Worm (Caenorhabditis elegans) whole organism, L1 larva: ENCODE results near the gene ngn-1.

Source experiments
- C16A3.4 ChIP-seq: fragments of 150-350 bp; optimal IDR thresholded peaks from 2 replicates; lab custom pipeline; 2014; ENCODE audit warnings: missing biosample characterization, missing genetic modification characterization
- C34B4.2 ChIP-seq: sonication (generic microtip); optimal IDR thresholded peaks from 2 replicates; lab custom pipeline; 2017; ENCODE audit warnings: mild to moderate bottlenecking, missing genetic modification characterization, missing compliant biosample characterization
- ceh-82 ChIP-seq, 3 experiments: fragments of 150-350 bp in 1 of 3; sonication (generic microtip) in 2 of 3; optimal IDR thresholded peaks; 2 replicates each; lab custom pipeline; 2014 to 2017; ENCODE audit warnings: missing biosample characterization in 3 of 3, missing genetic modification characterization in 3 of 3
- ceh-90 ChIP-seq: sonication (generic microtip); optimal IDR thresholded peaks from 2 replicates; lab custom pipeline; 2016; ENCODE audit warnings: missing genetic modification characterization, missing compliant biosample characterization
- dpl-1 ChIP-seq, 3 experiments: fragments of 150-350 bp in 2 of 3; sonication (generic microtip) in 1 of 3; optimal IDR thresholded peaks; 2 replicates each; lab custom pipeline; 2014 to 2017; ENCODE audit warnings: missing biosample characterization in 3 of 3, missing genetic modification characterization in 3 of 3, missing genetic modification reagents in 3 of 3
- dsc-1 ChIP-seq: sonication (generic microtip); optimal IDR thresholded peaks from 2 replicates; lab custom pipeline; 2016; ENCODE audit warnings: mild to moderate bottlenecking, missing genetic modification characterization, missing compliant biosample characterization
- efl-1 ChIP-seq, 4 experiments: fragments of 150-350 bp; optimal IDR thresholded peaks in 3 of 4; peaks in 1 of 4; 1 replicate in 1 of 4; 2 replicates in 3 of 4; lab custom pipeline; 2014; ENCODE audit warnings: missing biosample characterization in 2 of 4, missing genetic modification characterization in 2 of 4, missing genetic modification reagents in 2 of 4
- efl-3 ChIP-seq: fragments of 200-800 bp; sonication (Bioruptor generic); optimal IDR thresholded peaks from 2 replicates; lab custom pipeline; 2018; ENCODE audit warnings: mild to moderate bottlenecking, missing genetic modification characterization, missing compliant biosample characterization
- egl-27 ChIP-seq, 2 experiments: fragments of 150-350 bp in 1 of 2; sonication (generic microtip); optimal IDR thresholded peaks; 3 replicates each; lab custom pipeline; 2017 to 2018; ENCODE audit warnings: missing biosample characterization in 2 of 2, missing genetic modification characterization in 2 of 2, missing genetic modification reagents in 2 of 2
- ets-5 ChIP-seq: fragments of 200-800 bp; sonication (Bioruptor generic); IDR thresholded peaks from 2 replicates; pipeline ENCODE4 v1.3.6; 2022; ENCODE audit warnings: missing genetic modification characterization, missing compliant biosample characterization
- fkh-10 ChIP-seq: sonication (generic microtip); optimal IDR thresholded peaks from 2 replicates; lab custom pipeline; 2017; ENCODE audit warnings: missing biosample characterization, missing genetic modification reagents, missing genetic modification characterization
- fkh-4 ChIP-seq: sonication (generic microtip); optimal IDR thresholded peaks from 2 replicates; lab custom pipeline; 2016; ENCODE audit warnings: missing compliant biosample characterization, missing genetic modification characterization, borderline replicate concordance
- fkh-8 ChIP-seq: sonication (generic microtip); optimal IDR thresholded peaks from 2 replicates; lab custom pipeline; 2016; ENCODE audit warnings: mild to moderate bottlenecking, missing genetic modification characterization, missing compliant biosample characterization
- isw-1 ChIP-seq: fragments of 200-800 bp; sonication (Bioruptor generic); IDR thresholded peaks from 2 replicates; pipeline ENCODE4 v1.3.6; 2022; ENCODE audit warnings: missing genetic modification characterization, missing compliant biosample characterization
- lin-14 ChIP-seq: fragments of 200-800 bp; sonication (Bioruptor generic); optimal IDR thresholded peaks from 2 replicates; lab custom pipeline; 2018; ENCODE audit warnings: mild to moderate bottlenecking, missing genetic modification characterization, moderate library complexity, missing compliant biosample characterization
- lin-35 ChIP-seq, 2 experiments: fragments of 150-350 bp; optimal IDR thresholded peaks; 2 replicates each; lab custom pipeline; 2014; ENCODE audit warnings: missing biosample characterization in 2 of 2, missing genetic modification characterization in 2 of 2, missing genetic modification reagents in 2 of 2
- lsy-2 ChIP-seq, 2 experiments: fragments of 150-350 bp; optimal IDR thresholded peaks; 2 replicates each; lab custom pipeline; 2014; ENCODE audit warnings: missing biosample characterization in 2 of 2, missing genetic modification characterization in 2 of 2
- nhr-12 ChIP-seq: sonication (generic microtip); optimal IDR thresholded peaks from 2 replicates; lab custom pipeline; 2017; ENCODE audit warnings: missing biosample characterization, missing genetic modification characterization
- nhr-20 ChIP-seq: sonication (generic microtip); optimal IDR thresholded peaks from 2 replicates; lab custom pipeline; 2016; ENCODE audit warnings: mild to moderate bottlenecking, missing genetic modification characterization, missing compliant biosample characterization
- nhr-47 ChIP-seq: sonication (generic microtip); optimal IDR thresholded peaks from 2 replicates; lab custom pipeline; 2016; ENCODE audit warnings: mild to moderate bottlenecking, missing genetic modification characterization, moderate library complexity, missing compliant biosample characterization
- nhr-71 ChIP-seq: sonication (generic microtip); optimal IDR thresholded peaks from 2 replicates; lab custom pipeline; 2016; ENCODE audit warnings: mild to moderate bottlenecking, missing genetic modification characterization, moderate library complexity, missing compliant biosample characterization
- nhr-76 ChIP-seq: sonication (generic microtip); optimal IDR thresholded peaks from 2 replicates; lab custom pipeline; 2017; ENCODE audit warnings: missing biosample characterization, missing genetic modification characterization
- nhr-85 ChIP-seq: sonication (generic microtip); peaks from one replicate; lab custom pipeline; 2016; ENCODE audit warnings: missing genetic modification characterization, inconsistent platforms, missing compliant biosample characterization
- pag-3 ChIP-seq: sonication (generic microtip); optimal IDR thresholded peaks from 2 replicates; lab custom pipeline; 2017; ENCODE audit warnings: missing genetic modification characterization, mild to moderate bottlenecking, missing compliant biosample characterization, antibody characterized with exemption, borderline replicate concordance; ENCODE audit not compliant: insufficient read depth
- pax-3 ChIP-seq: fragments of 200-800 bp; sonication (Bioruptor generic); optimal IDR thresholded peaks from 2 replicates; lab custom pipeline; 2018; ENCODE audit warnings: mild to moderate bottlenecking, missing genetic modification characterization, moderate library complexity, missing compliant biosample characterization
- rnt-1 ChIP-seq: sonication (generic microtip); optimal IDR thresholded peaks from 2 replicates; lab custom pipeline; 2016; ENCODE audit warnings: mild to moderate bottlenecking, missing genetic modification characterization, moderate library complexity, missing compliant biosample characterization
- skn-1 ChIP-seq: fragments of 150-350 bp; optimal IDR thresholded peaks from 2 replicates; lab custom pipeline; 2014; ENCODE audit warnings: missing biosample characterization, missing genetic modification characterization
- snpc-4 ChIP-seq: fragments of 150-350 bp; optimal IDR thresholded peaks from 2 replicates; lab custom pipeline; 2014; ENCODE audit warnings: missing biosample characterization, missing genetic modification characterization
- snu-23 ChIP-seq: sonication (generic microtip); optimal IDR thresholded peaks from 2 replicates; lab custom pipeline; 2016; ENCODE audit warnings: missing genetic modification characterization, missing compliant biosample characterization
- unc-130 ChIP-seq: fragments of 150-350 bp; optimal IDR thresholded peaks from 2 replicates; lab custom pipeline; 2017; ENCODE audit warnings: missing biosample characterization, missing genetic modification characterization, inconsistent platforms
- unc-86 ChIP-seq: sonication (generic microtip); optimal IDR thresholded peaks from 2 replicates; lab custom pipeline; 2016; ENCODE audit warnings: missing genetic modification characterization, missing compliant biosample characterization
- vab-15 ChIP-seq: sonication (generic microtip); optimal IDR thresholded peaks from 2 replicates; lab custom pipeline; 2017; ENCODE audit warnings: missing genotype, mild to moderate bottlenecking, missing genetic modification characterization, missing compliant biosample characterization
- xbp-1 ChIP-seq: sonication (generic microtip); optimal IDR thresholded peaks from 2 replicates; lab custom pipeline; 2016; ENCODE audit warnings: missing genetic modification characterization, missing compliant biosample characterization
- zag-1 ChIP-seq: fragments of 150-350 bp; optimal IDR thresholded peaks from 2 replicates; lab custom pipeline; 2014; ENCODE audit warnings: missing biosample characterization, missing genetic modification characterization
- ztf-4 ChIP-seq: fragments of 150-350 bp; optimal IDR thresholded peaks from 2 replicates; lab custom pipeline; 2014; ENCODE audit warnings: missing biosample characterization, missing genetic modification characterization

ngn-1 gene

DNA sequence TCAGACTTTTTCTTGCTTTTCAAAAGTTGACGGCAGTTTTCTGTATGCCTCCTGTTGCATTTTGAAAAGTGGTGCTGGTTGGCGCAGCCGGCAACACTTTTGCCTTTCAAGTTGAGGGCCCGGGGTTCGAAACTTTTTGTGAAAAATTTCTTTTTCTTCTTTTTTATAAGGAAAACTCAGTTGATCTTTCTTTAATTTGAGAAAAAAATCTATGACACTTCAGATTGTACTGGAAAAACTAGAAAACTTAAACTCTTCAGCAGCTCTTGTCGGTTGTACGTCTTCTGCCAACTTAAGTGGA is 36.8 kb upstream of the ngn-1 start:
- no peak for TF ChIP-seq nhr-76 (tag; lab: Kevin White, UChicago)
- no peak for TF ChIP-seq efl-1 (optimal IDR thresholded peaks at IDR 0.05; lab: Kevin White, UChicago)
- TF ChIP-seq efl-1 (GFP tag; optimal IDR thresholded peaks at IDR 0.05 in 1 of 2; lab: Kevin White, UChicago): peak in 1 of 2 experiments; percentile 58

DNA sequence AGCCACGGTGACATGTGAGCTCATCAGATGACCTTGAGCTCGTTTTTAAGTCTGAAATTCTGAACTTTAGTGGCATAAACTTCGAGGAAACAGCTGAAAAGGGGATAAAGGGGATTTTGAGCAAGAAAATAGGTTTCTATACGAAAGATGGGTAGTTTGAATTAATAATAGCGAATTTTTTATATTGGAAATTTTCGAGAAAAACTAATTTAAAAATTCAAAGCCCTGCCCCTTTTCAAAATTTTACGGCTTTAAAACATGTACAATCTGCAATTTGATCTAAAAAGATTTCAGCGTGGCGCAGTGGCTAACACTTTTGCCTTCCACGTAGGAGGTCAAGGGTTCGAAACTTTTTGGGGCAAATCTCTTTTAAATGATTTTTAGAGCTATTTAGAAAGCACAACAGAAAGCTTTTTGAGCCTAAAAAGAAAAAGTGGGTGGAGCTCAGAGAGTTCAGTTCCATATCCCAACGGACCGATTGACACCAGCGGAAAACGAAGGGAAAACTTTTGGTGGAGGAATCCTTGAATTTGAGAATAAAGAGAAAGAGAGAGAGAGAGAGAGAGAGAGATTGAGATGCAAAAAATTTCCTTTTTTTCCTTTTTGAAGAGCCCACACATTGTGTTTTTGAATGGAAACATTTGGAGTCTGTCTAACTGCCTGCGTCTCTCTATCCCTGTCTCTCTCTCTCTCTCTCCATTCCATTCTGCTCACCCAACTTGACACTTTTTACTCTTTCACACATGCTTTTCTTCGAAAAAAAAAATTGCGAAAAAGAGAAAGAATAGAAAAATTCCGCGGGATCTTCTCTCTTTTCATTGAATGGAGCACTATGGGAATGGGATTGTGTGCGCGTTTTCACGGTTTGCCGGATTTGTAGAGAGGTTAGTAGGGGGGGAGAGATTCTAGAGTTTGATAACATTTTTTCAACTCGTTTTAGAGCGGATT is 36.2 kb upstream of the ngn-1 start, which contains the start of gene Y69A2AR.31:
Y69A2AR.31 (minus strand) TSS at position 51 of the 948 bp plus-strand sequence.
- TF ChIP-seq efl-1 (optimal IDR thresholded peaks at IDR 0.05; lab: Kevin White, UChicago) (peak; percentile 6 to 20), efl-1 (GFP tag; optimal IDR thresholded peaks at IDR 0.05 in 1 of 2; lab: Kevin White, UChicago) (peak; percentile 3 to 88), nhr-71 (tag; lab: Kevin White, UChicago) (peak; percentile 35), rnt-1 (peak; percentile 26), fkh-4 (tag; lab: Kevin White, UChicago) (no peak), skn-1 (tag; lab: Kevin White, UChicago) (no peak), ceh-90 (tag; lab: Kevin White, UChicago) (no peak), nhr-20 (no peak), vab-15 (tag; lab: Kevin White, UChicago) (no peak), fkh-8 (tag; lab: Kevin White, UChicago) (peak; percentile 6), lin-35 (GFP tag; optimal IDR thresholded peaks at IDR 0.05; lab: Kevin White, UChicago) (peak in 1 of 2 experiments; percentile 33), unc-130 (tag; lab: Kevin White, UChicago) (no peak), pag-3 (no peak), egl-27 (tag; optimal IDR thresholded peaks at IDR 0.05; lab: Kevin White, UChicago) (no peak), lsy-2 (tag; optimal IDR thresholded peaks at IDR 0.05; lab: Kevin White, UChicago) (peak; percentile 31 to 55), unc-86 (tag; lab: Kevin White, UChicago) (peak; percentile 15), fkh-10 (GFP tag; lab: Kevin White, UChicago) (peak; percentile 72), isw-1 (GFP tag; lab: Robert Waterston, UW) (peak; percentile 12), ceh-82 (tag; optimal IDR thresholded peaks at IDR 0.05; lab: Kevin White, UChicago) (peak in 1 of 3 experiments; percentile 55), dsc-1 (tag; lab: Kevin White, UChicago) (peak; percentile 57), nhr-85 (tag; lab: Kevin White, UChicago) (peak; percentile 15), C34B4.2 (tag; lab: Kevin White, UChicago) (no peak), nhr-47 (tag; lab: Kevin White, UChicago) (peak; percentile 40), dpl-1 (GFP tag; optimal IDR thresholded peaks at IDR 0.05; lab: Kevin White, UChicago) (peak in 2 of 3 experiments; percentile 9 to 25), lin-14 (peak; percentile 83), ztf-4 (tag; lab: Kevin White, UChicago) (no peak)

DNA sequence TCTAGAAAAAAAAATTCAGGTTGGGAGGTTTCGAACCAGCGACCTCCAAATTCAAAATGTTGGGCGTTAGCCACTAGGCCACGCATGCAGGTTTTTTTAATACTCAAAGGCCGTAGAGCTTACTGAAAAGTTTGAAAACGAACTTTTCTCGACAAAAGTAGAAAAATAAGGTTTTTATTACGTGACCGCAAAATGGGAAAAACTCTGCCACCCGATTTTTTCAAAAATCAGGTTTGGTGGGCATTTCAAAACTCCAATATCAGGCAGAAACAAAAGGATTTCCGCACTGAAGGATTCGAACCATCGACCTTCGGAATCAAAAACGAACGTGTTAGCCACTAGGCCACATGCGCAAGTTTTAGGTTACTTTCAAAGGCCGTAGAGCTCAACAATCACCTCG is 30.7 kb upstream of the ngn-1 start:
- TF ChIP-seq nhr-76 (tag; lab: Kevin White, UChicago): no peak
- TF ChIP-seq nhr-12 (tag; lab: Kevin White, UChicago): no peak
- no peak for TF ChIP-seq efl-3 (GFP tag; lab: Kevin White, UChicago)
- TF ChIP-seq pax-3: no peak
- TF ChIP-seq zag-1: no peak
- no peak for TF ChIP-seq xbp-1
- TF ChIP-seq C16A3.4 (tag; lab: Kevin White, UChicago): no peak
- TF ChIP-seq snpc-4 (tag; lab: Kevin White, UChicago): no peak
- no peak for TF ChIP-seq nhr-85 (tag; lab: Kevin White, UChicago)
- TF ChIP-seq, all 84 proteins: peak for 0

DNA sequence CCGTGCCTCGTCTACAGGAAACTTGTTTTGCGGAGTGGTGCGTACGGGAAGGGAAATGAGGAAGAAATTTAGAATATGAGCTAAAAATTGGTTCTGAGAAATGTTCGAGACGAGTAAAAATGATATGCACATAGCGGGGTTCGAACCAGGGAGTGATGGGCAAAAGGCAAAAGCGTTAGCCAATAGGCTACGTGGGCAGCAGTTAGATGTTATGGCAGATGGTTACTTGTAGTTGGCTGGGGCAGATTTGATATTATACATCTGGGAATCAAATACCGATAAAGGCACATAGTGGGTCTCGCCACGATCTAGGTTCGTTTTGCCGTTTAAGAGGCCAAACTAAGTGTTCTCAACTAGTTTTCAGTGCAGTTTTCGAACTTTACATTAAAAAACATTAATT is 29.2 kb upstream of the ngn-1 start:
- TF ChIP-seq efl-1 (optimal IDR thresholded peaks at IDR 0.05; lab: Kevin White, UChicago): peak in 1 of 2 experiments; percentile 15
- TF ChIP-seq efl-1 (GFP tag; optimal IDR thresholded peaks at IDR 0.05 in 1 of 2; lab: Kevin White, UChicago): no peak
- TF ChIP-seq rnt-1: peak; percentile 12
- no peak for TF ChIP-seq ets-5 (GFP tag; lab: Robert Waterston, UW)
- peak; percentile 11 for TF ChIP-seq snu-23 (GFP tag; lab: Kevin White, UChicago)
- TF ChIP-seq, all 84 proteins: peak for 3
